Worm (Caenorhabditis elegans) whole organism, midembryonic: Measurements from ENCODE around the gene srx-2.

ENCODE experiments used
- cog-1 ChIP-seq: sonication (generic microtip); optimal IDR thresholded peaks from 2 replicates; lab custom pipeline; 2016; ENCODE audit warnings: missing genetic modification characterization, missing compliant biosample characterization
- tab-1 ChIP-seq: fragments of 200-800 bp; sonication (Bioruptor generic); IDR thresholded peaks from 2 replicates; pipeline ENCODE4 v1.3.6; 2022; ENCODE audit warnings: missing genetic modification characterization, missing compliant biosample characterization

DNA sequence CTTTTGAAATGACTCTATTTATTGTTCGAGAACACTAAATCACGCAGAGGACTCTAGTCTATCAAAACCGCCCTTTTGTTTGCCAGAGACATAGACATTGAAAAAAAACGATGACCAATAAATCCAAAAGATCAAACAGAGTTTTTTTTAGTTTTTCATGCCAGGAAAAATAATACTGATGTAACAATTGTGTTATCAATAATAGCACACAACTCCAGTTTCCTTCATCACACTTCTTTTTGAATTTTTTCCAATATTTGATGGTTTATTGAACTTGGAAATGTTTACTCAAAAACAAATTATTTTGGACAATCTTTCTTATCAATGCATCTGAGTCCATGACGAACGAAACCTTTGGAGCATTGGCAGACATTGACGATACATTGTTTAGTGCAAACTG is 44.7 kb downstream of the srx-2 start, which contains the start of gene C25E10.8:
- TF ChIP-seq tab-1 (GFP tag; lab: Robert Waterston, UW) (no peak), cog-1 (tag; lab: Kevin White, UChicago) (no peak)
